Worm (Caenorhabditis elegans): Measurements from ENCODE around the gene F48E3.2.

F48E3.2 gene

ce11 chrX:7525271-7525670, 32.4 kb upstream of the F48E3.2 start, which contains the start of gene F46C8.3:
F46C8.3 (plus strand) TSS chrX:7525571.
- TF ChIP-seq sma-3 (GFP tag; optimal IDR thresholded peaks at IDR 0.05) (no peak), ztf-11 (tag; optimal IDR thresholded peaks at IDR 0.05) (no peak)

- TF ChIP-seq crh-2 (tag; optimal IDR thresholded peaks at IDR 0.05): no peak
- no peak for TF ChIP-seq skn-1 (tag; optimal IDR thresholded peaks at IDR 0.05)
- TF ChIP-seq ceh-82 (tag; optimal IDR thresholded peaks at IDR 0.05): no peak
- TF ChIP-seq ztf-11 (tag; optimal IDR thresholded peaks at IDR 0.05): no peak
- peak in 1 of 2 experiments; percentile 38 for TF ChIP-seq lsy-2 (tag; optimal IDR thresholded peaks at IDR 0.05)
- TF ChIP-seq egl-27 (tag; optimal IDR thresholded peaks at IDR 0.05): no peak
- no peak for TF ChIP-seq nhr-11 (tag; optimal IDR thresholded peaks at IDR 0.05)
- TF ChIP-seq dmd-4 (tag; optimal IDR thresholded peaks at IDR 0.05): no peak
- no peak for TF ChIP-seq peb-1 (tag; optimal IDR thresholded peaks at IDR 0.05)
- no peak for TF ChIP-seq Y55F3AM.14 (GFP tag; optimal IDR thresholded peaks at IDR 0.05)
- TF ChIP-seq lin-39 (tag; optimal IDR thresholded peaks at IDR 0.05): no peak
- no peak for TF ChIP-seq sma-3 (GFP tag; optimal IDR thresholded peaks at IDR 0.05)
- TF ChIP-seq nhr-6 (tag; optimal IDR thresholded peaks at IDR 0.05): no peak
- TF ChIP-seq mdl-1 (tag; optimal IDR thresholded peaks at IDR 0.05): no peak
- no peak for TF ChIP-seq elt-3 (tag; optimal IDR thresholded peaks at IDR 0.05)
- peak; percentile 45 for TF ChIP-seq nhr-129 (tag; optimal IDR thresholded peaks at IDR 0.05)
- no peak for TF ChIP-seq nhr-23 (tag; optimal IDR thresholded peaks at IDR 0.05)
- no peak for TF ChIP-seq unc-62 (GFP tag; optimal IDR thresholded peaks at IDR 0.05)
- TF ChIP-seq fos-1 (tag; optimal IDR thresholded peaks at IDR 0.05): no peak
- TF ChIP-seq C34F6.9 (tag; optimal IDR thresholded peaks at IDR 0.05): peak; percentile 8
- peak; percentile 57 for TF ChIP-seq sma-9 (GFP tag; optimal IDR thresholded peaks at IDR 0.05)
- no peak for TF ChIP-seq sma-9 (tag; optimal IDR thresholded peaks at IDR 0.05)
- TF ChIP-seq zag-1 (tag; optimal IDR thresholded peaks at IDR 0.05): no peak
- no peak for TF ChIP-seq ZK546.5 (tag; optimal IDR thresholded peaks at IDR 0.05)
- no peak for TF ChIP-seq nhr-77 (tag; optimal IDR thresholded peaks at IDR 0.05)
- TF ChIP-seq R02D3.7 (tag; optimal IDR thresholded peaks at IDR 0.05): no peak
- peak; percentile 84 for TF ChIP-seq F13H6.1 (tag; optimal IDR thresholded peaks at IDR 0.05)
Observed at ce11 chrX:7523799-7524198, 30.9 kb upstream of the F48E3.2 start.

ce11 chrX:7522595-7522994, 29.7 kb upstream of the F48E3.2 start:
- TF ChIP-seq ZK546.5 (tag; optimal IDR thresholded peaks at IDR 0.05) (no peak), sma-9 (GFP tag; optimal IDR thresholded peaks at IDR 0.05) (peak; percentile 7), sma-9 (tag; optimal IDR thresholded peaks at IDR 0.05) (no peak)

- no peak for TF ChIP-seq ama-1 (optimal IDR thresholded peaks at IDR 0.05)
- TF ChIP-seq ceh-82 (tag; optimal IDR thresholded peaks at IDR 0.05): no peak
- no peak for TF ChIP-seq crh-2 (tag; optimal IDR thresholded peaks at IDR 0.05)
- TF ChIP-seq gmeb-1 (tag; optimal IDR thresholded peaks at IDR 0.05): no peak
- no peak for TF ChIP-seq ZK546.5 (tag; optimal IDR thresholded peaks at IDR 0.05)
- TF ChIP-seq lin-39 (tag; optimal IDR thresholded peaks at IDR 0.05): no peak
- no peak for TF ChIP-seq nhr-11 (tag; optimal IDR thresholded peaks at IDR 0.05)
- TF ChIP-seq unc-55 (GFP tag; optimal IDR thresholded peaks at IDR 0.05): no peak
- no peak for TF ChIP-seq sem-4 (tag; optimal IDR thresholded peaks at IDR 0.05)
- TF ChIP-seq lsy-2 (tag; optimal IDR thresholded peaks at IDR 0.05): no peak
Observed at ce11 chrX:7519569-7519968, 26.6 kb upstream of the F48E3.2 start, which contains the start of gene chts-1. chts-1 (minus strand) TSS chrX:7519669.

DNA sequence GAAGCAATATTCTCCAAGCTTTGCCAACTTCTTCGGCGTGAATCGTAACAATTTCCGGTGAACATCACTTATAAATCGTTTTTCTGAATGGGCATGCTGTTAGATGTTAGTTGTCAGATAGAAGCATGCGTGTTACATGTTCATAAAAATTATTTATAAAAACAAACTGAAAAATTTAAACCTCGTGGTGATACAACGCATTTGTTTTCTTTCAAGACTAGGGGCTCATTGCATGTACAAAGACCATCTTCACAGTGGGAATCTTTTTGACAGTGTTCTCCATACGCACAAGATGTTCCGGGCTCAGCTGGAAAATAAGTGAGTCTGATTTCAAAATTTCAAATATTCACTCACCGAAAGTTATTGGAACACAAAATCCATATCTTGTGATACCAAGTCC, 19.8 kb upstream of the F48E3.2 start:
- TF ChIP-seq ceh-16 (tag; optimal IDR thresholded peaks at IDR 0.05) (no peak), sem-4 (tag; optimal IDR thresholded peaks at IDR 0.05) (no peak), ztf-4 (tag; optimal IDR thresholded peaks at IDR 0.05) (no peak), aly-2 (tag; optimal IDR thresholded peaks at IDR 0.05) (no peak), elt-1 (tag; optimal IDR thresholded peaks at IDR 0.05) (no peak), ama-1 (optimal IDR thresholded peaks at IDR 0.05) (no peak), dmd-4 (tag; optimal IDR thresholded peaks at IDR 0.05) (no peak), crh-2 (tag; optimal IDR thresholded peaks at IDR 0.05) (no peak)

DNA sequence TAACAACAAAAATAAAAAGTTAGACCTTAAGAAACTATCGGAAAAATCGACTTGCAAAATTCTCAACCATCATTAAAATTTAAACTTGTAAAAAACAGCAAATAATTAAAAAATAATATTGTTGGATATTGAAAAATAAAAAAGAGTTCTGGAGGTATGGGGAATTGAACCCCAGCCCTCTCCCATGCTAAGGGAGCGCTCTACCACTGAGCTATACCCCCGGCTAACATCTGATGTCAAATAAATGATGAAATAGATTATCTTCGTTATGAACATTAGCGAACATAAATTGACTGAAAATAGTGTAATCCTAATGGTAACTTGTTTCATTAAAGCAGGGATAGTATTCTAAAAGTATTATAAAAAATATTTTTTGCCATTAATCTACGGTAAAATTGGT, 14.2 kb upstream of the F48E3.2 start:
- TF ChIP-seq egl-27 (tag; optimal IDR thresholded peaks at IDR 0.05): no peak
- TF ChIP-seq sma-9 (GFP tag; optimal IDR thresholded peaks at IDR 0.05): no peak
- no peak for TF ChIP-seq sma-9 (tag; optimal IDR thresholded peaks at IDR 0.05)
- TF ChIP-seq fos-1 (tag; optimal IDR thresholded peaks at IDR 0.05): peak; percentile 10
- no peak for TF ChIP-seq ceh-82 (tag; optimal IDR thresholded peaks at IDR 0.05)
